Worm (Caenorhabditis elegans) whole organism, L4/young adult: ENCODE results near the gene glna-2.

Experiments
- W03F9.2 ChIP-seq: fragments of 150-350 bp; optimal IDR thresholded peaks from 2 replicates; lab custom pipeline; 2014; ENCODE audit warnings: missing biosample characterization, missing genetic modification characterization
- him-1 ChIP-seq: sonication (generic microtip); optimal IDR thresholded peaks from 2 replicates; lab custom pipeline; 2016; ENCODE audit warnings: missing genotype, missing genetic modification reagents, missing genetic modification characterization, missing compliant biosample characterization

ce11 chrII:8041642-8042041 is 33.2 kb downstream of the glna-2 start:
- TF ChIP-seq W03F9.2 (tag; lab: Kevin White, UChicago) (peak; percentile 38), him-1 (no peak)
